Fruit fly (Drosophila melanogaster): ENCODE measurements around the gene CG15387.

Gene CG15387

DNA sequence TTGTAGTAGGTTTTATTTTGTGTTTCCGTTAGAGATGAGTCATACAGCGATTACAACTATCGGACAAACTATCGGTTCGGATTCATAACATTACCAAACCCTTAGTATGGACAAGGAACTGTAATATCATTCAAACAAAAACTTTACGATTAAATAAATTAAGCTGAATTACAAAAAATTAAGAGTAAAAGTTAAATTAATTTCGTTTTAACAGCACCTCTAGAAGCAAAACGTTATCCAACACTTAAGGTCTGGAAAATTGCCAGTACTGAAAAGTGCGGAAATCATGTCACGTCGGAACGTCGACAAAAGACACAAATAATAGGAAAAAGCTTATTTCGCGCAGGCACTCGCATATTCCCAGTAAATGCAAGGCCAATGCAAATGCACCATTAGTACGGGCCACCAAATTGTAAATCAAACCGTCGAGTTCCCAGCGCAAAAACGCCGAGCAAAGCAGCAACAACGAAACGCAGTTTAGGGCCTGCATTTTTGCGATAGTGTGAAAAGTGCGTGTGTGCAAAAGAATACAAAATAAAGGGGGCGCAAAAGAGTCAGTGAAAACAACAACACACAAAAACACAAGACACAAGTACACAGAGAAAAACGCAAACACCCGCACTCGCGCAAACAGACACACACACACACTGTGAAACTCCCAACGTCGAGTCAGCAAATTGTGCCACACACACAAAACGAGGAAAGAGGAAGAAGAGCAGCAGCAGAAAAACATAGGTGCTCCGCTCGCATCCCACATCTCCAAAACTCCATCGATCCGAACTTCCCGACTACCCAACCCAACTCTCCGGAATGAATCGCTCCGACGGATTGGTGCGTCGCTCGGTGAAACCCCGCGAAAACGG, at the start of gene CG15387, which contains the start of gene sau:
TSS of gene CG15387 (minus strand) at position 36 of the 863 bp plus-strand sequence.
TSS of gene sau (plus strand) at position 84 of the 863 bp plus-strand sequence.
- peak; percentile 88 for TF ChIP-seq noc (tag; optimal IDR thresholded peaks at IDR 0.05)

DNA sequence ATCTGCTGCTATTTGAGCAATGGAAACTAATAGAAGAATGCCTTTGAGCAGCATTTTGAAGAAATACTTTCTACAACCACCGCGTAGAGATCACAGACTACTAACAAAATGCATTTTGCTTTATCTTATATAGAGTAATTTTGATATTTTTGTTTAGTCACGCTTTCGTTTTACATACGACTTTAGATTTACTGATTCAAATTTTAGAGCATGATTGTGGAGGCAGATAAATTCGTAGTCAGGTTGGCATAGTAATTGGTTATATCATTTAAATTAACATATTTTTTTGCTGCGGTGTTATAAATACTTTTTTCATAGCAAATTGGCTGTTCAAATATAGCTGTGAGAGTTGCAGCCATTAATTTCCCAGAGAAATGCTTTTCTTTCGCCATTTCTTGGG, 42.9 kb upstream of the CG15387 start, which contains the start of gene CG17242:
TSS of gene CG17242 (minus strand) at position 101 of the 400 bp plus-strand sequence.
- no peak for TF ChIP-seq noc (tag; optimal IDR thresholded peaks at IDR 0.05)

DNA sequence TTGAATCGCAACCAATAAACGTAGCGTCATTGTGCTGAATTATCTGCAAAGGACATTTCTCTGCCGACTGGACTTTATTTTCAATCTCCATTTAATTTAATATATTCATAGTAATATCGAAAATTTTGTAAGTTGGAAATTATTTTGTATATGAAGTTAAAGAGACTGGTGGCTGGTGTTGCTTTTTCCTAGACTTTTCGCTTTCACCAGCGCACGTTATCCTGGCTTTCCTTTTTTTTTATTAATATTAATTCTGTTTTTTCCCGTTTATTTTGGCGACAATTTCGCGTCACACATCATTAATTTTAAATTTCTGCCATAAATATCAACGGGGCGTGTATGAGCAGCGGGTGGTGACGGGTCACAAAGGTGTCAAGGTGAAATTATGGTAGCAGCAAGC, 39.1 kb upstream of the CG15387 start, which contains the start of gene CG34049:
TSS of gene CG34049 (minus strand) at position 101 of the 400 bp plus-strand sequence.
- TF ChIP-seq noc (tag; optimal IDR thresholded peaks at IDR 0.05): no peak

DNA sequence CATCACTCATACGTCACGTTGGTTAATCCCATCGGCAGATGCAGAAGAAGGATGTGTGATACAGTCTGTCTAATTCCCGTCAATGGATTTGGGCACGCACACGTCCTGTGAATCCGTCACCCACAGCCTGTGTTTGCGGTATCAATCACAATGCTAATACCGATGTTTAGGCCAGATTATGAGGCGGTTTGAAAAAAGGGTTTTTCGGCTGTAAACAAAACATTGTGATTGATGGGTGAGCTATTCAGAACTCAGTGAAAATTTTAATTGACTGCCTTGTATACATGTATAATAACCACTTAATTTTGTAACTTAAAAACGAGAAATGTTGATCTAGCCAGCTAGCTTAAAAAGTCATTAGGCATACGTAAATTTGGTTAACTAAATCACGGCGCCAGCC, 37.0 kb upstream of the CG15387 start, which contains the start of gene CG4270:
TSS of gene CG4270 (plus strand) at position 301 of the 400 bp plus-strand sequence.
- no peak for TF ChIP-seq noc (tag; optimal IDR thresholded peaks at IDR 0.05)

DNA sequence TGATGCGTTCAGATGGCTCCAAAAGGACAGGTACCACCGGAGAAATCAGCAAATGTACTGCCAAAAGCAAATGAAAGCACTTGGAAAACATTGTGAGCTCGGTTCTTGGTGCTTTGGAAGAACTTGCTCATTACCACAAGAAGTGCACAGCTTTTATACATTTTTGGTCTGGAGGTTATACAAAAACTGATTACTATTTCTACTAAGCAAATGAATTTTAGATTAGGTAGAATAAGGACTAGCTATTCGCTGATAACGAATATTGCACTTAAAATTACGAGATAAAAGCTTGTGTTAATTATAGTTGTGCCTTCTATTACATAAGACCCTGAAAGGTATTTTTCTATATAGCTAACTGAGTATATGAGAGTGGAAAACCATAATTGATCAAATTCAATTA, 28.9 kb upstream of the CG15387 start, which contains the start of gene Send1:
TSS of gene Send1 (minus strand) at position 101 of the 400 bp plus-strand sequence.
- no peak for TF ChIP-seq noc (tag; optimal IDR thresholded peaks at IDR 0.05)

DNA sequence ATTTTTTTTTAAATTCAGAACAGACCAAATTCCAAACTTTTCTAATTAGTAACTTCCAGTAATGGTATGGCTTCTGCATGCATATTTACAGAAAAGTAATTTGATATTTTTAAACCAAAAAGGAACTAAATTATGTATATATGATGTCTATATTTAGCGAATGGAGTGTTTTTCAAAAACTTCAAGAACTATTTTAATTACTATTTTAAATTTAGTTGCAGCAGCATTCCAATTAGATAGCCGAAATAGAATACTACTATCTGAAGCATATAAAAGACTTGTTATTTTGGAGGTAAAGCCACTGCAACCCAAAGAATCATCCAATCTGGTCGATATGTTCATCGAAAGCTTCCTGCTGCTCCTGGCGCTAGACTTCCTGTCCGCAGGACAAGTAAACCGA, 26.7 kb upstream of the CG15387 start, which contains the start of gene CG17234:
TSS of gene CG17234 (plus strand) at position 301 of the 400 bp plus-strand sequence.
- no peak for TF ChIP-seq noc (tag; optimal IDR thresholded peaks at IDR 0.05)

DNA sequence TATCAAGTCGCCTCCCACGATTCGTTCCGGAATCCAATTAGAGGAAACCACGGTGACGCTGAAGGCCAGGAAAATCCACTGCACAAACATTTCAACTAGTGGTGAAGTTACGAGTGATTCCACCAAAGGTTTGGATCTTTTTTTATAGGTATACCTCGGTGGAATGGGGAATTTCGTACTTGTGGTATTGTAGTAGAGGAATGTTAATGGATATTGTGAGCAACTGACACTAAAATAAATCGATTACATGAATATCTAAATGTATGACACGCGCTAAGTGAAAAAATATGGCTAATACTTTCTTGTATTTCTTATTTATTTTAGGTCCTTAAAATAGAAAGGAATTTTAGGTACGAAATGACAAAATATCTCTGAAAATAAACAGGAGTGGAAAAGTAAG, 26.1 kb upstream of the CG15387 start, which contains the start of gene CG17239:
TSS of gene CG17239 (minus strand) at position 101 of the 400 bp plus-strand sequence.
- TF ChIP-seq noc (tag; optimal IDR thresholded peaks at IDR 0.05): no peak

DNA sequence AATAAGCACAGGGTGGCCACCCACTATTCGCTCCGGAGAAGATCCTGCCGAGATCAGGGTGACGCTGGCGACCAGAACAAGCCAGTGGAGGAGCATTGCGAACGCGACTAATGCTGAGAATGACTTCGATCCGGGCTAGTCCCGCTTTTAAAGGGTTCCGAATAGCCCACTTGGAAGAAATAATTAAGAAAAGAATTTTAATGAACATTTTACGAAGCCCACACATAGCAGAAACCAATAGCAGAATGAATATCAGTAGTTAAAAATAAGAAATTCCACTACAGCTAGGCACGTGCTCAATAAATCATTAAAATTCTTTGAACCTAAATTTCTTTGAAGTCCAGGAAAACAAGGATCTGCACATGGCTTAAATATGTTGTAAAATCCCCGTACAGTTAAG, 25.1 kb upstream of the CG15387 start, which contains the start of gene Ser12:
TSS of gene Ser12 (minus strand) at position 101 of the 400 bp plus-strand sequence.
- no peak for TF ChIP-seq noc (tag; optimal IDR thresholded peaks at IDR 0.05)

DNA sequence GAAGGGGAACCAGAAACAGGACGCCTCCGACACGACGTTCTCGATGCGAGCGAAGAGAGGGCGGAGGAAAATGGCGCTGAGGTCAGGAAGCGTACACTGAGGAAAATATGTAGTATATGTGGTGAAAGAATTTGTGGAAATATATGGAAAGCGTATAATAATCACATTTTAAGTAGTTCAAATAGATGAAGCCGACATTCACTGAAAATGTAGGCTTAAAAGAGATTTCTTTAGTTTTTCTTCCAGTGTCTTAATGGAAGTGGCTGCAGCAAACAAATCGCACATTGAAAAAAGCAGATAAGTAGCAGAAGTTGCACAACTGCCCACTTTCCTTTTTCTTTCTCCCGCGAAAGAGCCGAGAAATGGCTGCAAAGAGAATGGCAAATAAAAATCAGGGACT, 23.5 kb upstream of the CG15387 start:
- no peak for TF ChIP-seq noc (tag; optimal IDR thresholded peaks at IDR 0.05)

DNA sequence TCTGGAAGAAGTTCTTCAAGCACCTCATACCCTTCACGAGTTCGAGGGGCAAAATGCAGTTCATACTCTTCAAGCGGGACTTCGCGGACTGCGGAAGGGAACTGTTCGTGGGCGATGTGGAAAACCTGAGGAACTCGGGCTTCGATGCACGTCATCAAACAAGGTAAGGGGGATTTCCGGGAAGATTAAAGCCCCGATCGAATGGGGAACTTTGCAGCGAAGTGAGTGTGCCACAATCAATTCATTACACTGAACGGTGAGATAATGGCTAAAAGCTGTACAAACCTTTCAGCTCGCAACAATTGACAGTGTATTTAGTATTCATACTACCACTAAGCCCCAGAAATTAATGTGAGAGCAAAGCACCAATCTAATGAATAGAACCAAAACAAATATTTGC, 16.7 kb upstream of the CG15387 start:
- no peak for TF ChIP-seq noc (tag; optimal IDR thresholded peaks at IDR 0.05)

DNA sequence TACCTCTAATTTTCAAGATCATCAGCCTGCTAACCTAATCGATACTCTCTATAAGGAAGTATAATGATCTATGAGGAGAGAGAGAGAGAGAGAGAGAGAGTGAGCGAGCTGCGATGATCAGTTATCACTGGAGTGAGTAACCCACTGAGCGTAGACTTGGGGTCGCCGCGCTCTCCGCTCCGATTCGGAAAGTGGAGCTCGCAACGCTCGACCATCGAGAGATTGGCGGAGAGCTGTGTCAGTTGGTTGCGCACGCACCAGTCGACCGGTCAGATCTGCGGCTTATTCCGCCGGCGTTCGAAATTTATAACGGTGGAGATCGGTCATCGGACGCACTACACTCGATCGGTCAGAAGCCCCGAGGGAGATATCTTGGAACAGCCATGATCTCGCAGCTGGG, 16.0 kb upstream of the CG15387 start, which contains the start of gene CG4267:
TSS of gene CG4267 (plus strand) at position 240 of the 400 bp plus-strand sequence.
- no peak for TF ChIP-seq noc (tag; optimal IDR thresholded peaks at IDR 0.05)

DNA sequence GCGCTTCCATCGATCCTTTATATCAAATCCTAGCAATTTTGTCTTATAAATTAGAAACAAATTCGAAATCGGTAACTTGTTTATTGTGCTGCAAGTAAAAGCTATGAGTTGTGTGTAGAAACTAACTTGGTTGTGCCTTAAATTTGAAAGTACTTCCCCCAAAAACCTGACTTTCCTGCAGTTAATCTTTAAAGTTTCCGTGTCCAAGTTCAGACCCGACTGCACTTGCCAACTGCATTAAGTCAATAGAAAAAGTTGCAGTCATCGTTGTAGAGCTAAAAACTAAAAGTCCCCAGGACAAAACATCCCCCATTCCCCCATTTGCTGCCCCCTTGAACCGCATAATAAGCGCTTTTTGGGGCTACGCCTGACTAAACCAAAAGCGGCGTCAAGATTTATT, 14.4 kb upstream of the CG15387 start, which contains the start of gene Tengl1:
TSS of gene Tengl1 (minus strand) at position 101 of the 400 bp plus-strand sequence.
- no peak for TF ChIP-seq noc (tag; optimal IDR thresholded peaks at IDR 0.05)

DNA sequence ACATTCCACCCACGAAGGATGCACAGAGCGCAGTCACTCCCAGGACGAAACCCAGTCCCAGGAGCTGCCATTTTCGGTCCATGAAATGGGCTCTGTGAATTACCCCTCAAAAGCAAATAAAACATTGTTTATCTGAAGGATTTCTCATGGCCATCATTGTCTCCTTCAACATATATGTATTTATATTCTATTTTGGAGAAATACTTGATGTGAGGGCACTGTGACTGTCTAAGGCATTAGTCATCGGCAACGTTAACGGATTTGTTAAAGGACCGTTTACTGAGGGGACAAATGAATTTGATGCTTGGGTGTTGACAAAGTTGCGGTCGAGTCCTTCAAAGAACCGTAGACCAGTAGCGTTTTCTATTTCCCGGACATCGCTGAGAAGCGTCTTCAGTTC, 13.2 kb upstream of the CG15387 start, which contains the start of gene Tengl2:
TSS of gene Tengl2 (minus strand) at position 101 of the 400 bp plus-strand sequence.
- TF ChIP-seq noc (tag; optimal IDR thresholded peaks at IDR 0.05): no peak

DNA sequence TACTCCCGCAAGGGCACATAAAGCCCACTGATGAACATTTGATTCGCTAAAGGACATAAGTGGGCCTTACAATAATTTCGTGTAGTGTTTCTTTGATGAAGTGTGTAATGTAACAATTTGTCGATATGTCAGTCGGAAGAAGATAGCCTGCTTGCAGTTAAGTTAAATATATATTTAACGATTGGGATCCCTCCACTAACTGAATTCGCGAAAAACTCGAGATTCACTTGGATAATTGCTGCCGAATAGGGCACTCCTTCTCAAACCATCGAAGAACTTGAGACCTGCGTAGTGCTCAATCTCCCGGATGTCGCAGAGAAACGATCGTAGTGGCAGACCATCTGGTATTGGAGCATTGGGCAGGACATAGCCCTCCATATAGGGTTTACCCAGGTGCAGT, 12.1 kb upstream of the CG15387 start, which contains the start of gene Tengl3:
TSS of gene Tengl3 (minus strand) at position 101 of the 400 bp plus-strand sequence.
- no peak for TF ChIP-seq noc (tag; optimal IDR thresholded peaks at IDR 0.05)

DNA sequence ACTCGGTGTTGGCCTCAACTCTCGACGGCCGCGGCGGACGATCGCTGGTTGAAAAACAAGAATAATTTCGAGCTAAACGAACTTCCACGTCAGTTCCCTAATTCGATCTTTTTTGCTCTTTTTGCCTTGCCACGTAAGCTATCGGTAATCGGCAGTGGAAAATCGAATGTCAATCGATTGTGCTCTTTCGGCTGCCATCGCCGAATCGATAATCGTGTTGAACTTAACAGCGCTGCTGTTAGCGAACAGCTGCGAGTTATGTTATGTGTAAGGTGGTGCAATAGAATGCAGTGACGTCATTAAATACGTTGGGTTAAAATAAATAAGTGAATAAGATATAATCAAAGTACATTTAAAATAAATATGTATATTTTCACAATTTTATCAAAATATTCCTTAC, 10.6 kb upstream of the CG15387 start, which contains the start of gene Sec24CD:
TSS of gene Sec24CD (minus strand) at position 123 of the 400 bp plus-strand sequence.
- no peak for TF ChIP-seq noc (tag; optimal IDR thresholded peaks at IDR 0.05)

DNA sequence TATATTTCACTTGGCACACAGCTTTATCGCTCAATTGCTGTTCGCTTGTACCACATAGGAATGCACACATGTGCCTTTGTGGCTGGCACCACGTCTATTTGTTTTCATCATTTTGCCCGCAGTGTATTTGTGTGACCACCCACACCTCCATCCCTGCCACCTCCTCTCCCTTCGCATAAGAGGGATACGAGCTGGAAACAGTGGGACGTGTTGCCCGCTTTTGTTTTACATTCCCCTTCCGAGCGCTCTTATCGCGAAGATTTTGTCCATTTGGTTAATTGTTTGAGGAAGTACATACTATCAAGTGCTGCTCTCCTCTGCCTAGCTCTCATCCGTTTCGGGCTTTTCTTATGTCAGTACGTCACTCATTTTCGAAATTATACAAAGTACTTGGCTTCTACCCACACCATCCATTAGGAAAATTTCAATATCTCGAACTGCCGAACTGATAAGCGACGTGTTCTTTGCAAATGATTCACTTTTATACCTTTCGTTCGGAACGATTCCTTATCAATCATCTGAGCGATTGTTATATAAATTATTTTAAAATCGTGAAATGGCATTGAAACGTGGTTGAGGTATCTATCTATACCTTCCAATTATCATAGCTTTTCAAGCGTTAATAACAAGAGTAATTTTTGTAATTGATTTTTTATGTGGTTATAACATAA, 2.2 kb upstream of the CG15387 start:
- TF ChIP-seq noc (tag; optimal IDR thresholded peaks at IDR 0.05): peak; percentile 7
